Worm (Caenorhabditis elegans) whole organism, early embryonic: ENCODE results near the gene C30A5.10.

Source experiments
- F13C5.2 ChIP-seq: sonication (generic microtip); optimal IDR thresholded peaks from 2 replicates; lab custom pipeline; 2017; ENCODE audit warnings: mild to moderate bottlenecking, missing genetic modification characterization, inconsistent platforms, missing compliant biosample characterization
- aly-1 ChIP-seq: sonication (generic microtip); optimal IDR thresholded peaks from 2 replicates; lab custom pipeline; 2016; ENCODE audit warnings: missing genetic modification characterization, missing compliant biosample characterization
- ama-1 ChIP-seq: fragments of 150-350 bp; optimal IDR thresholded peaks from 2 replicates; lab custom pipeline; 2014
- ceh-13 ChIP-seq: fragments of 200-800 bp; sonication (Bioruptor generic); optimal IDR thresholded peaks from 2 replicates; lab custom pipeline; 2018; ENCODE audit warnings: mild to moderate bottlenecking, missing genetic modification characterization, missing compliant biosample characterization
- ceh-36 ChIP-seq: sonication (generic microtip); optimal IDR thresholded peaks from 2 replicates; lab custom pipeline; 2016; ENCODE audit warnings: missing genetic modification characterization, inconsistent platforms, missing compliant biosample characterization
- ets-7 ChIP-seq: sonication (generic microtip); optimal IDR thresholded peaks from 2 replicates; lab custom pipeline; 2016; ENCODE audit warnings: missing genotype, missing genetic modification characterization, missing compliant biosample characterization
- flt-1 ChIP-seq: fragments of 200-800 bp; sonication (Bioruptor generic); IDR thresholded peaks from 2 replicates; pipeline ENCODE4 v1.3.6; 2022; ENCODE audit warnings: missing genetic modification characterization, missing compliant biosample characterization
- hmbx-1 ChIP-seq: sonication (generic microtip); optimal IDR thresholded peaks from 2 replicates; lab custom pipeline; 2016; ENCODE audit warnings: mild to moderate bottlenecking, missing genetic modification characterization, missing compliant biosample characterization
- hnd-1 ChIP-seq: sonication (generic microtip); optimal IDR thresholded peaks from 2 replicates; lab custom pipeline; 2016; ENCODE audit warnings: missing genetic modification characterization, missing compliant biosample characterization
- pes-1 ChIP-seq: fragments of 200-800 bp; sonication (Bioruptor generic); IDR thresholded peaks from 2 replicates; pipeline ENCODE4 v1.3.6; 2022; ENCODE audit warnings: missing genetic modification reagents, missing genetic modification characterization, missing compliant biosample characterization
- scrt-1 ChIP-seq: fragments of 200-800 bp; sonication (Bioruptor generic); IDR thresholded peaks from 2 replicates; pipeline ENCODE4 v1.3.6; 2022; ENCODE audit warnings: missing genetic modification characterization, missing compliant biosample characterization
- sea-1 ChIP-seq: fragments of 200-800 bp; sonication (Bioruptor generic); conservative IDR thresholded peaks from 2 replicates; pipeline ENCODE4 v1.3.6; 2022; ENCODE audit warnings: missing genetic modification characterization, missing compliant biosample characterization
- tbx-37 ChIP-seq: fragments of 200-800 bp; sonication (Bioruptor generic); conservative IDR thresholded peaks from 2 replicates; pipeline ENCODE4 v1.3.6; 2022; ENCODE audit warnings: missing genetic modification reagents, missing genetic modification characterization, missing compliant biosample characterization
- tra-4 ChIP-seq: sonication (generic microtip); optimal IDR thresholded peaks from 2 replicates; lab custom pipeline; 2017; ENCODE audit warnings: missing genetic modification characterization, missing compliant biosample characterization

- no peak for TF ChIP-seq aly-1 (tag; lab: Kevin White, UChicago)
- no peak for TF ChIP-seq scrt-1 (GFP tag; lab: Robert Waterston, UW)
- TF ChIP-seq flt-1: no peak
- no peak for TF ChIP-seq ama-1 (lab: Kevin White, UChicago)
- no peak for TF ChIP-seq ceh-36 (tag; lab: Kevin White, UChicago)
- no peak for TF ChIP-seq F13C5.2 (tag; lab: Kevin White, UChicago)
- no peak for TF ChIP-seq tra-4 (tag; lab: Kevin White, UChicago)
- no peak for TF ChIP-seq ceh-13 (GFP tag; lab: Kevin White, UChicago)
- TF ChIP-seq hmbx-1 (tag; lab: Kevin White, UChicago): no peak
- no peak for TF ChIP-seq hnd-1
- no peak for TF ChIP-seq pes-1 (GFP tag; lab: Robert Waterston, UW)
- no peak for TF ChIP-seq tbx-37 (GFP tag; lab: Robert Waterston, UW)
- no peak for TF ChIP-seq sea-1
- no peak for TF ChIP-seq ets-7 (tag; lab: Kevin White, UChicago)
Observed at ce11 chrIII:8258045-8258444, 48.4 kb upstream of the C30A5.10 start, which contains the start of gene ncr-2.
